Fruit fly (Drosophila melanogaster): Measurements from ENCODE around the gene CG3702.

The CG3702 gene

dm6 chr2L:4197913-4198319 lies 29.0 kb downstream of the CG3702 start, which contains the start of gene Naprt:
Naprt (minus strand) TSS chr2L:4198071.
- TF ChIP-seq HLH106 (tag; optimal IDR thresholded peaks at IDR 0.05): peak; percentile 30
- TF ChIP-seq br (GFP tag; optimal IDR thresholded peaks at IDR 0.05): no peak
- no peak for TF ChIP-seq dsf (GFP tag; optimal IDR thresholded peaks at IDR 0.05; ENCODE audit: borderline replicate concordance)
- TF ChIP-seq Rel (GFP tag; optimal IDR thresholded peaks at IDR 0.05): no peak
- TF ChIP-seq Rel (tag; optimal IDR thresholded peaks at IDR 0.05): no peak
- TF ChIP-seq Jra (GFP tag; optimal IDR thresholded peaks at IDR 0.05): no peak
- no peak for TF ChIP-seq psq (GFP tag; optimal IDR thresholded peaks at IDR 0.05)
- peak; percentile 10 for TF ChIP-seq OdsH (GFP tag; optimal IDR thresholded peaks at IDR 0.05)
- peak in 1 of 2 experiments; percentile 7 for TF ChIP-seq foxo (GFP tag; optimal IDR thresholded peaks at IDR 0.05)
- TF ChIP-seq tai (GFP tag; optimal IDR thresholded peaks at IDR 0.05): no peak
- no peak for TF ChIP-seq Hnf4 (GFP tag; optimal IDR thresholded peaks at IDR 0.05)
- TF ChIP-seq brk (GFP tag; optimal IDR thresholded peaks at IDR 0.05): no peak
- no peak for TF ChIP-seq CG32264 (GFP tag; optimal IDR thresholded peaks at IDR 0.05)
- no peak for TF ChIP-seq Abd-B (GFP tag; optimal IDR thresholded peaks at IDR 0.05)
- no peak for TF ChIP-seq lola (GFP tag; optimal IDR thresholded peaks at IDR 0.05)
- no peak for TF ChIP-seq pan (optimal IDR thresholded peaks at IDR 0.05)
- TF ChIP-seq Sp1 (GFP tag; optimal IDR thresholded peaks at IDR 0.05): peak; percentile 10
- no peak for TF ChIP-seq rgr (GFP tag; optimal IDR thresholded peaks at IDR 0.05)
- no peak for TF ChIP-seq Dfd (GFP tag; optimal IDR thresholded peaks at IDR 0.05)
- TF ChIP-seq usp (GFP tag; optimal IDR thresholded peaks at IDR 0.05): no peak
- TF ChIP-seq ey (GFP tag; optimal IDR thresholded peaks at IDR 0.05): peak; percentile 30
- TF ChIP-seq fru (GFP tag; optimal IDR thresholded peaks at IDR 0.05): no peak
- TF ChIP-seq CG9705 (GFP tag; optimal IDR thresholded peaks at IDR 0.05): no peak
- no peak for TF ChIP-seq h (GFP tag; optimal IDR thresholded peaks at IDR 0.05)
- TF ChIP-seq sage (GFP tag; optimal IDR thresholded peaks at IDR 0.05): no peak
- TF ChIP-seq CrebA (GFP tag; optimal IDR thresholded peaks at IDR 0.05; ENCODE audit: borderline replicate concordance): no peak
- no peak for TF ChIP-seq Dif (GFP tag; optimal IDR thresholded peaks at IDR 0.05; ENCODE audit: partially characterized antibody)
- TF ChIP-seq Hr78 (GFP tag; optimal IDR thresholded peaks at IDR 0.05): no peak
- TF ChIP-seq GATAd (GFP tag; optimal IDR thresholded peaks at IDR 0.05): no peak
- no peak for TF ChIP-seq sv (GFP tag; optimal IDR thresholded peaks at IDR 0.05)
- TF ChIP-seq dmrt93B (GFP tag; optimal IDR thresholded peaks at IDR 0.05): no peak
- no peak for TF ChIP-seq Mio (GFP tag; optimal IDR thresholded peaks at IDR 0.05)
- TF ChIP-seq Myc (optimal IDR thresholded peaks at IDR 0.05): peak; percentile 91
- TF ChIP-seq N (GFP tag; optimal IDR thresholded peaks at IDR 0.05): no peak
- no peak for TF ChIP-seq Vsx2 (GFP tag; optimal IDR thresholded peaks at IDR 0.05; ENCODE audit: partially characterized antibody)
- TF ChIP-seq woc (GFP tag; optimal IDR thresholded peaks at IDR 0.05): peak; percentile 34
- no peak for TF ChIP-seq jim (GFP tag; optimal IDR thresholded peaks at IDR 0.05)
- no peak for TF ChIP-seq Hr83 (GFP tag; optimal IDR thresholded peaks at IDR 0.05; ENCODE audit: poor library complexity, severe bottlenecking)
- TF ChIP-seq dl (GFP tag; optimal IDR thresholded peaks at IDR 0.05; ENCODE audit: insufficient read depth in 1 of 2, partially characterized antibody in 2 of 2): no peak

- peak; percentile 10 for TF ChIP-seq Sp1 (GFP tag; optimal IDR thresholded peaks at IDR 0.05)
- no peak for TF ChIP-seq Abd-B (GFP tag; optimal IDR thresholded peaks at IDR 0.05)
- peak; percentile 25 for TF ChIP-seq sage (GFP tag; optimal IDR thresholded peaks at IDR 0.05)
- TF ChIP-seq OdsH (GFP tag; optimal IDR thresholded peaks at IDR 0.05): no peak
- TF ChIP-seq Hnf4 (GFP tag; optimal IDR thresholded peaks at IDR 0.05): no peak
- TF ChIP-seq sv (GFP tag; optimal IDR thresholded peaks at IDR 0.05): no peak
- TF ChIP-seq Hr78 (GFP tag; optimal IDR thresholded peaks at IDR 0.05): no peak
- no peak for TF ChIP-seq N (GFP tag; optimal IDR thresholded peaks at IDR 0.05)
- no peak for TF ChIP-seq CrebA (GFP tag; optimal IDR thresholded peaks at IDR 0.05; ENCODE audit: borderline replicate concordance)
- TF ChIP-seq foxo (GFP tag; optimal IDR thresholded peaks at IDR 0.05): peak in 1 of 2 experiments; percentile 44
- no peak for TF ChIP-seq Jra (GFP tag; optimal IDR thresholded peaks at IDR 0.05)
- TF ChIP-seq Rel (GFP tag; optimal IDR thresholded peaks at IDR 0.05): no peak
- no peak for TF ChIP-seq Rel (tag; optimal IDR thresholded peaks at IDR 0.05)
- no peak for TF ChIP-seq HLH106 (tag; optimal IDR thresholded peaks at IDR 0.05)
- TF ChIP-seq fru (GFP tag; optimal IDR thresholded peaks at IDR 0.05): peak; percentile 82
- peak; percentile 22 for TF ChIP-seq rgr (GFP tag; optimal IDR thresholded peaks at IDR 0.05)
- peak; percentile 94 for TF ChIP-seq Dif (GFP tag; optimal IDR thresholded peaks at IDR 0.05; ENCODE audit: partially characterized antibody)
- peak; percentile 15 for TF ChIP-seq psq (GFP tag; optimal IDR thresholded peaks at IDR 0.05)
- peak; percentile 80 to 84 for TF ChIP-seq dl (GFP tag; optimal IDR thresholded peaks at IDR 0.05; ENCODE audit: insufficient read depth in 1 of 2, partially characterized antibody in 2 of 2)
- no peak for TF ChIP-seq Myc (optimal IDR thresholded peaks at IDR 0.05)
- TF ChIP-seq Vsx2 (GFP tag; optimal IDR thresholded peaks at IDR 0.05; ENCODE audit: partially characterized antibody): peak; percentile 80
- no peak for TF ChIP-seq Dfd (GFP tag; optimal IDR thresholded peaks at IDR 0.05)
- peak; percentile 37 for TF ChIP-seq h (GFP tag; optimal IDR thresholded peaks at IDR 0.05)
Observed at dm6 chr2L:4197143-4197912, 29.6 kb downstream of the CG3702 start.
